Worm (Caenorhabditis elegans) whole organism, late embryonic: ENCODE results near the gene gmn-1.

ENCODE experiments used
- ama-1 ChIP-seq: fragments of 150-350 bp; optimal IDR thresholded peaks from 2 replicates; lab custom pipeline; 2014
- ceh-48 ChIP-seq: sonication (generic microtip); optimal IDR thresholded peaks from 2 replicates; lab custom pipeline; 2016; ENCODE audit warnings: missing genetic modification characterization, inconsistent platforms, missing compliant biosample characterization
- elt-2 ChIP-seq: sonication (generic microtip); optimal IDR thresholded peaks from 2 replicates; lab custom pipeline; 2016; ENCODE audit warnings: missing genetic modification reagents, missing genetic modification characterization, missing compliant biosample characterization
- ets-4 ChIP-seq: sonication (generic microtip); optimal IDR thresholded peaks from 2 replicates; lab custom pipeline; 2016; ENCODE audit warnings: missing genetic modification characterization, missing compliant biosample characterization
- fkh-10 ChIP-seq: fragments of 150-350 bp; optimal IDR thresholded peaks from 2 replicates; lab custom pipeline; 2014; ENCODE audit warnings: missing biosample characterization, missing genetic modification reagents, missing genetic modification characterization
- lim-6 ChIP-seq: sonication (generic microtip); optimal IDR thresholded peaks from 2 replicates; lab custom pipeline; 2016; ENCODE audit warnings: missing genetic modification characterization, missing compliant biosample characterization
- mec-3 ChIP-seq: sonication (generic microtip); optimal IDR thresholded peaks from 2 replicates; lab custom pipeline; 2016; ENCODE audit warnings: borderline replicate concordance, missing genetic modification characterization, missing compliant biosample characterization
- nfya-1 ChIP-seq: sonication (generic microtip); optimal IDR thresholded peaks from 2 replicates; lab custom pipeline; 2017; ENCODE audit warnings: missing genetic modification characterization, mild to moderate bottlenecking, missing compliant biosample characterization, antibody characterized with exemption, moderate library complexity
- ref-2 ChIP-seq: sonication (generic microtip); optimal IDR thresholded peaks from 2 replicates; lab custom pipeline; 2016; ENCODE audit warnings: missing genetic modification characterization, missing compliant biosample characterization
- sox-4 ChIP-seq: sonication (generic microtip); optimal IDR thresholded peaks from 2 replicates; lab custom pipeline; 2017; ENCODE audit warnings: mild to moderate bottlenecking, missing genetic modification characterization, inconsistent platforms, missing compliant biosample characterization

DNA sequence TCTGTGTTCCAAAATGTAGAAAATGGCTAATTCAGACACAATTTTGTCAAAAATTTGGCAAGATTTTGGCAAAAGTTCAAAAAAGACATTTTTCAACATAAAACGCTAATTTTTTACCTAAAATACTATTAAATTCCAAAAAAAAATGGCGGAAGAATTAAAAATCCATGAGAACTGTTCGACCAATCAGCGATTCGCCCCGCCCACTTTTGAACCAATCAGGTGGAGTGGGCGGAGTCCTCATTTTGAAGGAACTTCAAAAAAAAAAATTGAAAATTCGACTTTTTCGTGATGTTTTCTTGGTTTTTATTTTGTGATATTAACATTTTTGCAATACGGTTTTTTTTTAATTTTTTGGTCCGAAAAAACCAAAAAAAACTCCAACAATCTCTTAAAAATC is 2.8 kb upstream of the gmn-1 start:
- TF ChIP-seq mec-3 (no peak), nfya-1 (tag; lab: Kevin White, UChicago) (peak; percentile 78), ama-1 (lab: Kevin White, UChicago) (no peak), sox-4 (tag; lab: Kevin White, UChicago) (no peak), lim-6 (tag; lab: Kevin White, UChicago) (no peak), ets-4 (no peak), ceh-48 (tag; lab: Kevin White, UChicago) (no peak), elt-2 (tag; lab: Kevin White, UChicago) (no peak), ref-2 (tag; lab: Kevin White, UChicago) (no peak), fkh-10 (GFP tag; lab: Kevin White, UChicago) (no peak)
